Worm (Caenorhabditis elegans) whole organism, young adult: ENCODE measurements around the gene C15B12.9.

Experiments
- K11D2.4 ChIP-seq: fragments of 200-800 bp; sonication (Bioruptor generic); IDR thresholded peaks from 2 replicates; pipeline ENCODE4 v1.3.6; 2022; ENCODE audit warnings: missing genetic modification reagents, missing genetic modification characterization, missing compliant biosample characterization
- Y67H2A.10 ChIP-seq: fragments of 200-800 bp; sonication (Bioruptor generic); conservative IDR thresholded peaks from 2 replicates; pipeline ENCODE4 v1.3.6; 2022; ENCODE audit warnings: missing genetic modification reagents, missing genetic modification characterization, missing compliant biosample characterization
- ama-1 ChIP-seq, 3 experiments: fragments of 150-350 bp in 1 of 3; sonication (generic microtip) in 2 of 3; optimal IDR thresholded peaks; 2 replicates each; lab custom pipeline; 2014 to 2018; ENCODE audit warnings: missing biosample characterization in 2 of 3, missing genetic modification characterization in 2 of 3, missing genetic modification reagents in 2 of 3
- ceh-58 ChIP-seq: fragments of 200-800 bp; sonication (Bioruptor generic); IDR thresholded peaks from 2 replicates; pipeline ENCODE4 v1.3.6; 2022; ENCODE audit warnings: missing genetic modification characterization, missing compliant biosample characterization
- hlh-26 ChIP-seq: fragments of 200-800 bp; sonication (Bioruptor generic); conservative IDR thresholded peaks from 2 replicates; pipeline ENCODE4 v1.3.6; 2022; ENCODE audit warnings: missing genetic modification reagents, missing genetic modification characterization, missing compliant biosample characterization
- lin-35 ChIP-seq, 3 experiments: fragments of 150-350 bp in 2 of 3; sonication (generic microtip) in 1 of 3; optimal IDR thresholded peaks; 2 replicates each; lab custom pipeline; 2014 to 2018; ENCODE audit warnings: missing biosample characterization in 3 of 3, missing genetic modification characterization in 3 of 3, missing genetic modification reagents in 3 of 3
- lin-40 ChIP-seq: sonication (generic microtip); optimal IDR thresholded peaks from 2 replicates; lab custom pipeline; 2016; ENCODE audit warnings: missing genetic modification characterization, mild to moderate bottlenecking, missing compliant biosample characterization, missing genotype, missing genetic modification reagents
- madf-8 ChIP-seq: fragments of 200-800 bp; sonication (Bioruptor generic); conservative IDR thresholded peaks from 2 replicates; pipeline ENCODE4 v1.3.6; 2022; ENCODE audit warnings: missing genetic modification reagents, missing genetic modification characterization, missing compliant biosample characterization
- pha-4 ChIP-seq: fragments of 150-350 bp; sonication (generic microtip); optimal IDR thresholded peaks from 2 replicates; lab custom pipeline; 2014; ENCODE audit warnings: missing biosample characterization, missing genetic modification reagents, missing genetic modification characterization
- rec-8 ChIP-seq, 2 experiments: sonication (generic microtip); optimal IDR thresholded peaks; 2 replicates each; lab custom pipeline; 2016; ENCODE audit warnings: mild to moderate bottlenecking in 2 of 2, missing genetic modification characterization in 2 of 2, missing genetic modification reagents in 2 of 2, missing genotype in 2 of 2, missing biosample characterization in 1 of 2, missing compliant biosample characterization in 1 of 2, moderate library complexity in 1 of 2
- unc-62 ChIP-seq: fragments of 150-350 bp; optimal IDR thresholded peaks from 2 replicates; lab custom pipeline; 2014; ENCODE audit warnings: missing biosample characterization, missing genetic modification reagents, missing genetic modification characterization

- TF ChIP-seq lin-35 (GFP tag; optimal IDR thresholded peaks at IDR 0.05; lab: Kevin White, UChicago): no peak
- TF ChIP-seq madf-8 (GFP tag; lab: Robert Waterston, UW): no peak
- TF ChIP-seq hlh-26 (GFP tag; lab: Robert Waterston, UW): no peak
- TF ChIP-seq unc-62: peak; percentile 71
- no peak for TF ChIP-seq ceh-58
- TF ChIP-seq Y67H2A.10 (GFP tag; lab: Robert Waterston, UW): no peak
- no peak for TF ChIP-seq pha-4 (tag; lab: Kevin White, UChicago)
- peak; percentile 69 for TF ChIP-seq lin-40
- TF ChIP-seq ama-1 (optimal IDR thresholded peaks at IDR 0.05; lab: Kevin White, UChicago): no peak
- no peak for TF ChIP-seq ama-1 (GFP tag; optimal IDR thresholded peaks at IDR 0.05; lab: Kevin White, UChicago)
- no peak for TF ChIP-seq rec-8 (tag; optimal IDR thresholded peaks at IDR 0.05; lab: Kevin White, UChicago)
- no peak for TF ChIP-seq K11D2.4
These were observed 19.7 kb upstream of the C15B12.9 start, which contains the start of gene fah-1 for ce11 chrX:6448866-6449400.
